Fruit fly (Drosophila melanogaster): ENCODE data around the gene RpS19a.
A peak's percentile ranks its signal among the peaks of the same experiment; 100 is the strongest.

RpS19a gene

dm6 chrX:16647737-16648434, 10.2 kb downstream of the RpS19a start:
- peak; percentile 25 for TF ChIP-seq psq (GFP tag; optimal IDR thresholded peaks at IDR 0.05)
- no peak for TF ChIP-seq foxo (GFP tag; optimal IDR thresholded peaks at IDR 0.05)
- peak; percentile 61 for TF ChIP-seq Dif (GFP tag; optimal IDR thresholded peaks at IDR 0.05; ENCODE audit: partially characterized antibody)
- TF ChIP-seq Rel (GFP tag; optimal IDR thresholded peaks at IDR 0.05): no peak
- peak; percentile 8 for TF ChIP-seq Rel (tag; optimal IDR thresholded peaks at IDR 0.05)

dm6 chrX:16648435-16648781, 10.7 kb downstream of the RpS19a start:
- TF ChIP-seq usp (GFP tag; optimal IDR thresholded peaks at IDR 0.05) (no peak), sage (GFP tag; optimal IDR thresholded peaks at IDR 0.05) (no peak), HLH106 (tag; optimal IDR thresholded peaks at IDR 0.05) (no peak), pan (optimal IDR thresholded peaks at IDR 0.05) (no peak), N (GFP tag; optimal IDR thresholded peaks at IDR 0.05) (no peak), rgr (GFP tag; optimal IDR thresholded peaks at IDR 0.05) (no peak), CG9705 (GFP tag; optimal IDR thresholded peaks at IDR 0.05) (no peak), psq (GFP tag; optimal IDR thresholded peaks at IDR 0.05) (no peak), br (GFP tag; optimal IDR thresholded peaks at IDR 0.05) (no peak), tai (GFP tag; optimal IDR thresholded peaks at IDR 0.05) (no peak), dl (GFP tag; optimal IDR thresholded peaks at IDR 0.05; ENCODE audit: insufficient read depth in 1 of 2, partially characterized antibody in 2 of 2) (no peak)

dm6 chrX:16650078-16651063, 12.7 kb downstream of the RpS19a start:
- peak; percentile 69 for TF ChIP-seq fru (GFP tag; optimal IDR thresholded peaks at IDR 0.05)
- TF ChIP-seq CG32264 (GFP tag; optimal IDR thresholded peaks at IDR 0.05): peak; percentile 57
- TF ChIP-seq ey (GFP tag; optimal IDR thresholded peaks at IDR 0.05): peak; percentile 44
- peak in 1 of 2 experiments; percentile 71 for TF ChIP-seq foxo (GFP tag; optimal IDR thresholded peaks at IDR 0.05)
- TF ChIP-seq sv (GFP tag; optimal IDR thresholded peaks at IDR 0.05): peak; percentile 41
- no peak for TF ChIP-seq Rel (GFP tag; optimal IDR thresholded peaks at IDR 0.05)
- TF ChIP-seq Rel (tag; optimal IDR thresholded peaks at IDR 0.05): no peak
- no peak for TF ChIP-seq dl (GFP tag; optimal IDR thresholded peaks at IDR 0.05; ENCODE audit: insufficient read depth in 1 of 2, partially characterized antibody in 2 of 2)
- TF ChIP-seq woc (GFP tag; optimal IDR thresholded peaks at IDR 0.05): peak; percentile 62

- TF ChIP-seq usp (GFP tag; optimal IDR thresholded peaks at IDR 0.05) (no peak), Myc (optimal IDR thresholded peaks at IDR 0.05) (peak; percentile 45), Rel (GFP tag; optimal IDR thresholded peaks at IDR 0.05) (no peak), Rel (tag; optimal IDR thresholded peaks at IDR 0.05) (peak; percentile 25)
Observed at dm6 chrX:16651098-16651497, 13.4 kb downstream of the RpS19a start, which contains the start of the genes CG32573 and CG42512. CG32573 (plus strand) TSS chrX:16651376. CG42512 (plus strand) TSS chrX:16651376.

dm6 chrX:16651625-16652024, 13.9 kb downstream of the RpS19a start:
- TF ChIP-seq lola (GFP tag; optimal IDR thresholded peaks at IDR 0.05) (no peak), pan (optimal IDR thresholded peaks at IDR 0.05) (no peak), brk (GFP tag; optimal IDR thresholded peaks at IDR 0.05) (no peak), Hnf4 (GFP tag; optimal IDR thresholded peaks at IDR 0.05) (no peak), sage (GFP tag; optimal IDR thresholded peaks at IDR 0.05) (no peak), jim (GFP tag; optimal IDR thresholded peaks at IDR 0.05) (no peak), Hr83 (GFP tag; optimal IDR thresholded peaks at IDR 0.05; ENCODE audit: poor library complexity, severe bottlenecking) (no peak), HLH106 (tag; optimal IDR thresholded peaks at IDR 0.05) (no peak), Jra (GFP tag; optimal IDR thresholded peaks at IDR 0.05) (no peak), CrebA (GFP tag; optimal IDR thresholded peaks at IDR 0.05; ENCODE audit: borderline replicate concordance) (no peak), Hr78 (GFP tag; optimal IDR thresholded peaks at IDR 0.05) (no peak)

Data from whole organism, wandering third instar larva.